Worm (Caenorhabditis elegans) whole organism, L1 larva: ENCODE data around the gene C17B7.3.
A peak's percentile ranks its signal among the peaks of the same experiment; 100 is the strongest.

ENCODE experiments used
- C04F5.9 ChIP-seq: sonication (generic microtip); optimal IDR thresholded peaks from 2 replicates; lab custom pipeline; 2016; ENCODE audit warnings: missing genetic modification characterization, missing compliant biosample characterization
- C16A3.4 ChIP-seq: fragments of 150-350 bp; optimal IDR thresholded peaks from 2 replicates; lab custom pipeline; 2014; ENCODE audit warnings: missing biosample characterization, missing genetic modification characterization
- F16B12.6 ChIP-seq: fragments of 150-350 bp; optimal IDR thresholded peaks from 2 replicates; lab custom pipeline; 2014; ENCODE audit warnings: missing biosample characterization, missing genetic modification characterization
- Y116A8C.19 ChIP-seq: sonication (generic microtip); optimal IDR thresholded peaks from 2 replicates; lab custom pipeline; 2016; ENCODE audit warnings: missing compliant biosample characterization, missing genetic modification characterization, borderline replicate concordance
- alr-1 ChIP-seq: fragments of 200-800 bp; sonication (Bioruptor generic); optimal IDR thresholded peaks from 2 replicates; lab custom pipeline; 2018; ENCODE audit warnings: borderline replicate concordance, mild to moderate bottlenecking, missing genetic modification characterization, missing compliant biosample characterization
- ceh-82 ChIP-seq, 3 experiments: fragments of 150-350 bp in 1 of 3; sonication (generic microtip) in 2 of 3; optimal IDR thresholded peaks; 2 replicates each; lab custom pipeline; 2014 to 2017; ENCODE audit warnings: missing biosample characterization in 3 of 3, missing genetic modification characterization in 3 of 3
- ceh-90 ChIP-seq: sonication (generic microtip); optimal IDR thresholded peaks from 2 replicates; lab custom pipeline; 2016; ENCODE audit warnings: missing genetic modification characterization, missing compliant biosample characterization
- dpl-1 ChIP-seq, 3 experiments: fragments of 150-350 bp in 2 of 3; sonication (generic microtip) in 1 of 3; optimal IDR thresholded peaks; 2 replicates each; lab custom pipeline; 2014 to 2017; ENCODE audit warnings: missing biosample characterization in 3 of 3, missing genetic modification characterization in 3 of 3, missing genetic modification reagents in 3 of 3
- efl-1 ChIP-seq, 4 experiments: fragments of 150-350 bp; optimal IDR thresholded peaks in 3 of 4; peaks in 1 of 4; 1 replicate in 1 of 4; 2 replicates in 3 of 4; lab custom pipeline; 2014; ENCODE audit warnings: missing biosample characterization in 2 of 4, missing genetic modification characterization in 2 of 4, missing genetic modification reagents in 2 of 4
- egl-27 ChIP-seq, 2 experiments: fragments of 150-350 bp in 1 of 2; sonication (generic microtip); optimal IDR thresholded peaks; 3 replicates each; lab custom pipeline; 2017 to 2018; ENCODE audit warnings: missing biosample characterization in 2 of 2, missing genetic modification characterization in 2 of 2, missing genetic modification reagents in 2 of 2
- ets-5 ChIP-seq: fragments of 200-800 bp; sonication (Bioruptor generic); IDR thresholded peaks from 2 replicates; pipeline ENCODE4 v1.3.6; 2022; ENCODE audit warnings: missing genetic modification characterization, missing compliant biosample characterization
- fkh-4 ChIP-seq: sonication (generic microtip); optimal IDR thresholded peaks from 2 replicates; lab custom pipeline; 2016; ENCODE audit warnings: missing compliant biosample characterization, missing genetic modification characterization, borderline replicate concordance
- fos-1 ChIP-seq: fragments of 150-350 bp; optimal IDR thresholded peaks from 2 replicates; lab custom pipeline; 2014; ENCODE audit warnings: missing biosample characterization, missing genetic modification characterization
- hlh-4 ChIP-seq: sonication (generic microtip); optimal IDR thresholded peaks from 2 replicates; lab custom pipeline; 2016; ENCODE audit warnings: mild to moderate bottlenecking, missing genetic modification characterization, missing compliant biosample characterization
- lin-13 ChIP-seq: fragments of 150-350 bp; optimal IDR thresholded peaks from 2 replicates; lab custom pipeline; 2014; ENCODE audit warnings: missing biosample characterization, missing genetic modification reagents, missing genetic modification characterization
- lin-35 ChIP-seq, 2 experiments: fragments of 150-350 bp; optimal IDR thresholded peaks; 2 replicates each; lab custom pipeline; 2014; ENCODE audit warnings: missing biosample characterization in 2 of 2, missing genetic modification characterization in 2 of 2, missing genetic modification reagents in 2 of 2
- lsy-2 ChIP-seq, 2 experiments: fragments of 150-350 bp; optimal IDR thresholded peaks; 2 replicates each; lab custom pipeline; 2014; ENCODE audit warnings: missing biosample characterization in 2 of 2, missing genetic modification characterization in 2 of 2
- mef-2 ChIP-seq: fragments of 150-350 bp; optimal IDR thresholded peaks from 2 replicates; lab custom pipeline; 2014; ENCODE audit warnings: missing biosample characterization, missing genetic modification characterization
- nhr-11 ChIP-seq: fragments of 150-350 bp; optimal IDR thresholded peaks from 2 replicates; lab custom pipeline; 2014; ENCODE audit warnings: missing biosample characterization, missing genetic modification characterization
- nhr-12 ChIP-seq: sonication (generic microtip); optimal IDR thresholded peaks from 2 replicates; lab custom pipeline; 2017; ENCODE audit warnings: missing biosample characterization, missing genetic modification characterization
- nhr-19 ChIP-seq: fragments of 200-800 bp; sonication (Bioruptor generic); conservative IDR thresholded peaks from 2 replicates; pipeline ENCODE4 v1.3.6; 2022; ENCODE audit warnings: missing genetic modification characterization, missing compliant biosample characterization
- nhr-71 ChIP-seq: sonication (generic microtip); optimal IDR thresholded peaks from 2 replicates; lab custom pipeline; 2016; ENCODE audit warnings: mild to moderate bottlenecking, missing genetic modification characterization, moderate library complexity, missing compliant biosample characterization
- nhr-77 ChIP-seq: fragments of 150-350 bp; optimal IDR thresholded peaks from 2 replicates; lab custom pipeline; 2014; ENCODE audit warnings: missing biosample characterization, missing genetic modification characterization
- nhr-85 ChIP-seq: sonication (generic microtip); peaks from one replicate; lab custom pipeline; 2016; ENCODE audit warnings: missing genetic modification characterization, inconsistent platforms, missing compliant biosample characterization
- nhr-90 ChIP-seq: sonication (generic microtip); optimal IDR thresholded peaks from 2 replicates; lab custom pipeline; 2016; ENCODE audit warnings: mild to moderate bottlenecking, missing genetic modification characterization, missing compliant biosample characterization; ENCODE audit not compliant: poor library complexity
- pag-3 ChIP-seq: sonication (generic microtip); optimal IDR thresholded peaks from 2 replicates; lab custom pipeline; 2017; ENCODE audit warnings: missing genetic modification characterization, mild to moderate bottlenecking, missing compliant biosample characterization, antibody characterized with exemption, borderline replicate concordance; ENCODE audit not compliant: insufficient read depth
- pax-3 ChIP-seq: fragments of 200-800 bp; sonication (Bioruptor generic); optimal IDR thresholded peaks from 2 replicates; lab custom pipeline; 2018; ENCODE audit warnings: mild to moderate bottlenecking, missing genetic modification characterization, moderate library complexity, missing compliant biosample characterization
- snu-23 ChIP-seq: sonication (generic microtip); optimal IDR thresholded peaks from 2 replicates; lab custom pipeline; 2016; ENCODE audit warnings: missing genetic modification characterization, missing compliant biosample characterization
- swsn-7 ChIP-seq: sonication (generic microtip); optimal IDR thresholded peaks from 2 replicates; lab custom pipeline; 2016; ENCODE audit warnings: missing genetic modification characterization, missing compliant biosample characterization
- tbx-2 ChIP-seq: sonication (generic microtip); optimal IDR thresholded peaks from 2 replicates; lab custom pipeline; 2016; ENCODE audit warnings: missing genetic modification characterization, missing compliant biosample characterization
- tlp-1 ChIP-seq: fragments of 150-350 bp; optimal IDR thresholded peaks from 2 replicates; lab custom pipeline; 2014; ENCODE audit warnings: missing biosample characterization, missing genetic modification characterization
- unc-130 ChIP-seq: fragments of 150-350 bp; optimal IDR thresholded peaks from 2 replicates; lab custom pipeline; 2017; ENCODE audit warnings: missing biosample characterization, missing genetic modification characterization, inconsistent platforms
- unc-30 ChIP-seq: sonication (generic microtip); optimal IDR thresholded peaks from 2 replicates; lab custom pipeline; 2017; ENCODE audit warnings: missing biosample characterization, missing genetic modification characterization
- unc-62 ChIP-seq: fragments of 150-350 bp; optimal IDR thresholded peaks from 2 replicates; lab custom pipeline; 2014; ENCODE audit warnings: missing biosample characterization, missing genetic modification reagents, missing genetic modification characterization
- unc-86 ChIP-seq: sonication (generic microtip); optimal IDR thresholded peaks from 2 replicates; lab custom pipeline; 2016; ENCODE audit warnings: missing genetic modification characterization, missing compliant biosample characterization
- xbp-1 ChIP-seq: sonication (generic microtip); optimal IDR thresholded peaks from 2 replicates; lab custom pipeline; 2016; ENCODE audit warnings: missing genetic modification characterization, missing compliant biosample characterization
- zip-4 ChIP-seq: fragments of 200-800 bp; sonication (Bioruptor generic); optimal IDR thresholded peaks from 2 replicates; lab custom pipeline; 2018; ENCODE audit warnings: mild to moderate bottlenecking, missing genetic modification characterization, moderate library complexity, missing compliant biosample characterization
- ztf-4 ChIP-seq: fragments of 150-350 bp; optimal IDR thresholded peaks from 2 replicates; lab custom pipeline; 2014; ENCODE audit warnings: missing biosample characterization, missing genetic modification characterization

The C17B7.3 gene

DNA sequence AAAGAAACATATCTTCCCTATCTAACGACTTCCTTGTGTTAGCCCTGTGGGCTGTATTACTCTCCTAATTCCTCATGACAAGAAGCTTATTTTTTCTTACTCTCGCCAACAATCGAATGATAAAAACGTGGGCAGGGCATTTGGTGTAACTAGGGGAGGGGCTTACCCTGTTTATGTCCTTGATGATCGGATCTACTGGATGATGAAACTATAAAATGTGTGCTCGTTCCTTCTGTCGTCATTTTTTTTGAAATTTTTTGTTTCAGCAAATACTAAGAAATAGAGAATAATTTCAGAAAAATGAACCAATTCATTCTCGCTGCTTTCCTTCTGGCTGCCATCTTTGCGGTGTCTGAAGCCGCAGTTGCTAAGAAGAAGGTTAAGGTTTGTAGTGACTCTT, at the start of gene C17B7.3:
Gene C17B7.3 (plus strand): TSS at position 301 of the 400 bp plus-strand sequence.
- TF ChIP-seq efl-1 (optimal IDR thresholded peaks at IDR 0.05; lab: Kevin White, UChicago), result no peak
- TF ChIP-seq efl-1 (GFP tag; optimal IDR thresholded peaks at IDR 0.05 in 1 of 2; lab: Kevin White, UChicago), result peak in 1 of 2 experiments; percentile 55
- TF ChIP-seq fkh-4 (tag; lab: Kevin White, UChicago), result no peak
- TF ChIP-seq, all 84 proteins: peak for 1

ce11 chrV:3295368-3295767, 47.2 kb upstream of the C17B7.3 start:
- TF ChIP-seq C16A3.4 (tag; lab: Kevin White, UChicago) (no peak), mef-2 (tag; lab: Kevin White, UChicago) (no peak), nhr-85 (tag; lab: Kevin White, UChicago) (no peak), nhr-11 (tag; lab: Kevin White, UChicago) (no peak), unc-130 (tag; lab: Kevin White, UChicago) (no peak), zip-4 (GFP tag; lab: Kevin White, UChicago) (no peak), unc-86 (no peak), lsy-2 (tag; optimal IDR thresholded peaks at IDR 0.05; lab: Kevin White, UChicago) (no peak), nhr-12 (tag; lab: Kevin White, UChicago) (no peak), pag-3 (no peak), lin-13 (GFP tag; lab: Kevin White, UChicago) (no peak), ztf-4 (no peak), unc-30 (tag; lab: Kevin White, UChicago) (no peak), lin-35 (GFP tag; optimal IDR thresholded peaks at IDR 0.05; lab: Kevin White, UChicago) (no peak)

DNA sequence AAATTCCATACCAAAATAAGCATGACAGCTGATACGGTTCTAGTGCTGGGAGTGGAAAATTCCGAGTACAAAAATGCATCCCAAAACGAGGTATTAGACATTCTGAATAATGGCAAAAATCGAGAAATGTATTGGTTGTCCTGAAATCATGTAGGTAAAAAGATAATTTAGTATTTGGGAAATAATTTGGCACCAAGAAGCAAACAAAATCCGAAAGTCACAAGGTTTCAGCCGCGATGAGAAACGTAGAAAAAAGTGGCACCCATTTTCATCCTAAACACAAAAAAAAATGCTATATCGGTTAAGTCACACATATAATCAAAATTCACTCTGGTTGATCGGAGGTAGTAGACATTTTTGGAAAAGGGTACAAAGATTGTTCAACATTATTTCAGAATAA, 44.8 kb upstream of the C17B7.3 start, which contains the start of gene srx-122:
Gene srx-122 (minus strand): TSS at position 101 of the 400 bp plus-strand sequence.
- no peak for TF ChIP-seq snu-23
- no peak for TF ChIP-seq nhr-12 (tag; lab: Kevin White, UChicago)
- no peak for TF ChIP-seq hlh-4 (tag; lab: Kevin White, UChicago)
- TF ChIP-seq ets-5 (GFP tag; lab: Robert Waterston, UW), result no peak
- TF ChIP-seq Y116A8C.19 (tag; lab: Kevin White, UChicago), result no peak
- TF ChIP-seq lsy-2 (tag; optimal IDR thresholded peaks at IDR 0.05; lab: Kevin White, UChicago), result no peak
- TF ChIP-seq ceh-82 (tag; optimal IDR thresholded peaks at IDR 0.05; lab: Kevin White, UChicago), result no peak
- no peak for TF ChIP-seq unc-62 (GFP tag; lab: Kevin White, UChicago)
- TF ChIP-seq xbp-1, result no peak
- no peak for TF ChIP-seq swsn-7 (tag; lab: Kevin White, UChicago)
- TF ChIP-seq fos-1, result no peak
- TF ChIP-seq C04F5.9, result no peak
- TF ChIP-seq, all 84 proteins: peak for 0

DNA sequence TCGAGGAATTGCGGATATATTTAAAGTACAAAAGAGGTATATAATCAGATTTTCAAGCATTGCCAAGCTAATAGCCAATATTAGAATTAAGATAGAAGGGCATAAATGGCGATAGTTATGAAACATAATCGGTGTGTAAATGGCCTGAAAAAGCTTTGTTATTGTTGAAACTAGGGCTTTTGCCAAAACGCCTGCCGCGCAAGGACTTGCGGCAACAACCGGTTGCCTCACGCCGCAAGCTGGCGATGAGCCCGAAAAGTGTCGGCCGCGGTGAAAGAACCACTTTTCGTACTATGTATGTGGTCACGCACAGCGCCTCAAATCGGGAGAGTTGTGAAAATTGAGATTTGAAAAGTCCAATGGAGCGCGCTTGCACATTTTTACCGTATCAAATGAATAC, 43.2 kb upstream of the C17B7.3 start:
- TF ChIP-seq tbx-2 (tag; lab: Kevin White, UChicago) (no peak), C04F5.9 (no peak), alr-1 (tag; lab: Kevin White, UChicago) (no peak), pax-3 (tag; lab: Kevin White, UChicago) (no peak), nhr-12 (tag; lab: Kevin White, UChicago) (no peak), egl-27 (tag; optimal IDR thresholded peaks at IDR 0.05; lab: Kevin White, UChicago) (no peak), nhr-19 (GFP tag; lab: Robert Waterston, UW) (no peak), dpl-1 (GFP tag; optimal IDR thresholded peaks at IDR 0.05; lab: Kevin White, UChicago) (no peak), ceh-82 (tag; optimal IDR thresholded peaks at IDR 0.05; lab: Kevin White, UChicago) (no peak), nhr-71 (tag; lab: Kevin White, UChicago) (no peak), tlp-1 (tag; lab: Kevin White, UChicago) (no peak), F16B12.6 (tag; lab: Kevin White, UChicago) (no peak), ceh-90 (no peak), nhr-90 (tag; lab: Kevin White, UChicago) (no peak), nhr-77 (no peak), Y116A8C.19 (tag; lab: Kevin White, UChicago) (no peak), C16A3.4 (tag; lab: Kevin White, UChicago) (no peak)
- TF ChIP-seq, all 84 proteins: peak for 0
